Fruit fly (Drosophila melanogaster): Measurements from ENCODE around the gene Rpt3R.

Gene Rpt3R

DNA sequence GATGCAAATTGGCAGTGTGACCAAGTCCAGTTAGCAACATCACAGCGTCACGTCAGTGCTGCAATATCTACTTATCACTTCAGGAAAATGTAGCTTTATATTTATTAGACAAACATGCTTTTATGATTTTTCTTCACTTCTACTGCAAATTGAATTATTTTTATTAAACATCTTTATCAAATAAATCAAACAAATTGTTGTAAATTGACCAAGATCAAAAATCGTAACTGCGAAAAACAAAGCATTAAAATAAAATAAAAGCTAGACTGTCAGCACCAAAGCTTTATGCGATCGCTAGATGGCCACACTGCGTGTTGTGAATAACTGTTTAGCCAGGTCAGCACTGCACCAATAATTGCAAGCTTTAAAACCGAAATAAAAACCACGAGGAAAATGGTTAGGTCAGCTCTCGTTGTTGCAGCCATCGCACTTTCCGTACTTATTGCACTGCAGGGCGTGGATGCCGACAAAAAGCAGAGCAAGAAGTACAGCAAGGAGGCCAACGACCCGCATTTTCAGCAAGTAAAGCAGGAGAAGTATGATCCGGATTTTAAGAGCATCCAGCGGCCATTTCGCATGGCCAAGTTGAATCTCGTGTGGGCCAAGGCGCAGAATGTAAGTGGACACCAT lies 35.0 kb upstream of the Rpt3R start, which contains the start of the genes CG12945 and CG8507 (continued):
- no peak for TF ChIP-seq CG14860 (GFP tag; IDR thresholded peaks at IDR 0.05; ENCODE audit: partially characterized antibody)
- peak; percentile 15 for TF ChIP-seq pum (GFP tag; optimal IDR thresholded peaks at IDR 0.05)
- no peak for TF ChIP-seq eyg (GFP tag; optimal IDR thresholded peaks at IDR 0.05)
- TF ChIP-seq CG2889 (GFP tag; IDR thresholded peaks at IDR 0.05) = no peak
- no peak for TF ChIP-seq ranshi (GFP tag; IDR thresholded peaks at IDR 0.05)
- no peak for TF ChIP-seq vnd (GFP tag; IDR thresholded peaks at IDR 0.05; ENCODE audit: partially characterized antibody)
- peak; percentile 81 for TF ChIP-seq CG3847 (GFP tag; IDR thresholded peaks at IDR 0.05)
- TF ChIP-seq dan (GFP tag; IDR thresholded peaks at IDR 0.05) = no peak
- TF ChIP-seq yki (optimal IDR thresholded peaks at IDR 0.05) = no peak
- TF ChIP-seq CG10321 (GFP tag; IDR thresholded peaks at IDR 0.05) = no peak
- TF ChIP-seq Stat92E (GFP tag; optimal IDR thresholded peaks at IDR 0.05) = no peak
- no peak for TF ChIP-seq CG7556 (GFP tag; optimal IDR thresholded peaks at IDR 0.05)
- TF ChIP-seq CG3838 (GFP tag; optimal IDR thresholded peaks at IDR 0.05) = no peak
- no peak for TF ChIP-seq ham (GFP tag; IDR thresholded peaks at IDR 0.05)
- TF ChIP-seq D19B (GFP tag; optimal IDR thresholded peaks at IDR 0.05) = no peak
- no peak for TF ChIP-seq Bteb2 (GFP tag; optimal IDR thresholded peaks at IDR 0.05)
- TF ChIP-seq zen (tag; optimal IDR thresholded peaks at IDR 0.05) = peak; percentile 25
- no peak for TF ChIP-seq mld (GFP tag; IDR thresholded peaks at IDR 0.05; ENCODE audit: partially characterized antibody)
- peak; percentile 76 for TF ChIP-seq CoRest (tag; optimal IDR thresholded peaks at IDR 0.05)
- TF ChIP-seq p53 (GFP tag; optimal IDR thresholded peaks at IDR 0.05) = no peak
- TF ChIP-seq gsb-n (tag; optimal IDR thresholded peaks at IDR 0.05) = no peak
- TF ChIP-seq tin (GFP tag; optimal IDR thresholded peaks at IDR 0.05) = peak; percentile 46
- no peak for TF ChIP-seq hbn (GFP tag; IDR thresholded peaks at IDR 0.05; ENCODE audit: partially characterized antibody)
- TF ChIP-seq CG8944 (GFP tag; optimal IDR thresholded peaks at IDR 0.05) = no peak
- TF ChIP-seq nerfin-1 (tag; optimal IDR thresholded peaks at IDR 0.05) = no peak
- TF ChIP-seq Awh (GFP tag; IDR thresholded peaks at IDR 0.05) = no peak
- no peak for TF ChIP-seq CG10462 (GFP tag; optimal IDR thresholded peaks at IDR 0.05)
- TF ChIP-seq C15 (GFP tag; IDR thresholded peaks at IDR 0.05) = no peak
- no peak for TF ChIP-seq ase (GFP tag; IDR thresholded peaks at IDR 0.05)
- peak; percentile 68 for TF ChIP-seq phol (tag; optimal IDR thresholded peaks at IDR 0.05)
- no peak for TF ChIP-seq CG8089 (GFP tag; optimal IDR thresholded peaks at IDR 0.05)
- TF ChIP-seq CG9876 (GFP tag; optimal IDR thresholded peaks at IDR 0.05) = no peak
- no peak for TF ChIP-seq CG4328 (GFP tag; optimal IDR thresholded peaks at IDR 0.05)
- 0 out of 2 replicates have a peak, but pooled peaks have one; percentile 9 for TF ChIP-seq CG6689 (GFP tag; IDR thresholded peaks at IDR 0.05)
- peak; percentile 52 for TF ChIP-seq BEAF-32 (GFP tag; optimal IDR thresholded peaks at IDR 0.05)
- peak; percentile 68 for TF ChIP-seq Xbp1 (GFP tag; optimal IDR thresholded peaks at IDR 0.05)
- TF ChIP-seq CG34224 (GFP tag; IDR thresholded peaks at IDR 0.05; ENCODE audit: partially characterized antibody) = no peak
- peak; percentile 60 for TF ChIP-seq bcd (GFP tag; optimal IDR thresholded peaks at IDR 0.05)
- TF ChIP-seq ac (GFP tag; optimal IDR thresholded peaks at IDR 0.05) = no peak
- no peak for TF ChIP-seq CG17568 (GFP tag; optimal IDR thresholded peaks at IDR 0.05)
- no peak for TF ChIP-seq pan (optimal IDR thresholded peaks at IDR 0.05)
- no peak for TF ChIP-seq pan (GFP tag; optimal IDR thresholded peaks at IDR 0.05 in 1 of 2, IDR thresholded peaks at IDR 0.05 in 1 of 2)
- TF ChIP-seq CG8388 (GFP tag; optimal IDR thresholded peaks at IDR 0.05) = no peak
- TF ChIP-seq CG12071 (GFP tag; optimal IDR thresholded peaks at IDR 0.05) = no peak
- no peak for TF ChIP-seq D (optimal IDR thresholded peaks at IDR 0.05)
- no peak for TF ChIP-seq D (GFP tag; optimal IDR thresholded peaks at IDR 0.05)
- no peak for TF ChIP-seq CG15269 (tag; optimal IDR thresholded peaks at IDR 0.05)
- TF ChIP-seq Rx (GFP tag; IDR thresholded peaks at IDR 0.05) = no peak
- no peak for TF ChIP-seq emc (GFP tag; optimal IDR thresholded peaks at IDR 0.05)
- TF ChIP-seq NC2α (GFP tag; optimal IDR thresholded peaks at IDR 0.05) = no peak
- no peak for TF ChIP-seq lab (GFP tag; optimal IDR thresholded peaks at IDR 0.05)
